Worm (Caenorhabditis elegans) whole organism, L3 larva: ENCODE measurements around the gene lin-37.

Source experiments
- R02D3.7 ChIP-seq: fragments of 150-350 bp; optimal IDR thresholded peaks from 2 replicates; lab custom pipeline; 2014; ENCODE audit warnings: missing biosample characterization, missing genetic modification characterization
- ZK546.5 ChIP-seq: sonication (generic microtip); optimal IDR thresholded peaks from 2 replicates; lab custom pipeline; 2017; ENCODE audit warnings: missing biosample characterization, missing genetic modification characterization
- ceh-28 ChIP-seq: fragments of 150-350 bp; optimal IDR thresholded peaks from 2 replicates; lab custom pipeline; 2014; ENCODE audit warnings: missing biosample characterization, missing genetic modification reagents, missing genetic modification characterization
- ceh-82 ChIP-seq: fragments of 150-350 bp; optimal IDR thresholded peaks from 2 replicates; lab custom pipeline; 2014; ENCODE audit warnings: missing biosample characterization, missing genetic modification characterization
- daf-12 ChIP-seq: fragments of 150-350 bp; optimal IDR thresholded peaks from 2 replicates; lab custom pipeline; 2014; ENCODE audit warnings: missing biosample characterization, missing genetic modification reagents, missing genetic modification characterization
- egl-5 ChIP-seq: fragments of 150-350 bp; optimal IDR thresholded peaks from 2 replicates; lab custom pipeline; 2017; ENCODE audit warnings: missing biosample characterization, missing genetic modification reagents, missing genetic modification characterization, inconsistent platforms
- elt-1 ChIP-seq: fragments of 150-350 bp; optimal IDR thresholded peaks from 2 replicates; lab custom pipeline; 2014; ENCODE audit warnings: missing biosample characterization, missing genetic modification characterization
- elt-2 ChIP-seq: sonication (generic microtip); optimal IDR thresholded peaks from 2 replicates; lab custom pipeline; 2016; ENCODE audit warnings: missing genetic modification reagents, mild to moderate bottlenecking, missing genetic modification characterization, missing compliant biosample characterization
- eor-1 ChIP-seq, 2 experiments: fragments of 150-350 bp; optimal IDR thresholded peaks; 2 replicates each; lab custom pipeline; 2014 to 2018; ENCODE audit warnings: missing biosample characterization in 2 of 2, missing genetic modification characterization in 2 of 2
- fkh-10 ChIP-seq: sonication (generic microtip); optimal IDR thresholded peaks from 2 replicates; lab custom pipeline; 2017; ENCODE audit warnings: missing biosample characterization, missing genetic modification reagents, missing genetic modification characterization
- fkh-2 ChIP-seq: fragments of 150-350 bp; optimal IDR thresholded peaks from 2 replicates; lab custom pipeline; 2014; ENCODE audit warnings: missing biosample characterization, missing genetic modification reagents, missing genetic modification characterization
- fos-1 ChIP-seq: fragments of 150-350 bp; optimal IDR thresholded peaks from 2 replicates; lab custom pipeline; 2014; ENCODE audit warnings: missing biosample characterization, missing genetic modification characterization
- lin-39 ChIP-seq: fragments of 150-350 bp; optimal IDR thresholded peaks from 2 replicates; lab custom pipeline; 2018; ENCODE audit warnings: missing biosample characterization, missing genetic modification reagents, missing genetic modification characterization
- mdl-1 ChIP-seq: fragments of 150-350 bp; optimal IDR thresholded peaks from 2 replicates; lab custom pipeline; 2014; ENCODE audit warnings: missing biosample characterization, missing genetic modification characterization
- mml-1 ChIP-seq: fragments of 150-350 bp; sonication (generic microtip); optimal IDR thresholded peaks from 3 replicates; lab custom pipeline; 2014; ENCODE audit warnings: missing biosample characterization, missing genetic modification characterization
- nfya-1 ChIP-seq: sonication (generic microtip); optimal IDR thresholded peaks from 2 replicates; lab custom pipeline; 2017; ENCODE audit warnings: missing genetic modification characterization, mild to moderate bottlenecking, missing compliant biosample characterization, antibody characterized with exemption, moderate library complexity; ENCODE audit not compliant: insufficient read depth
- nhr-77 ChIP-seq: fragments of 150-350 bp; optimal IDR thresholded peaks from 2 replicates; lab custom pipeline; 2014; ENCODE audit warnings: missing biosample characterization, missing genetic modification characterization
- pha-4 ChIP-seq: fragments of 150-350 bp; optimal IDR thresholded peaks from 2 replicates; lab custom pipeline; 2014; ENCODE audit warnings: missing biosample characterization, missing genetic modification reagents, missing genetic modification characterization
- pqm-1 ChIP-seq: fragments of 150-350 bp; optimal IDR thresholded peaks from 2 replicates; lab custom pipeline; 2017; ENCODE audit warnings: missing biosample characterization, missing genetic modification characterization, inconsistent platforms
- sea-2 ChIP-seq: fragments of 150-350 bp; sonication (generic microtip); optimal IDR thresholded peaks from 4 replicates; lab custom pipeline; 2014; ENCODE audit warnings: missing biosample characterization, missing genetic modification reagents, missing genetic modification characterization
- unc-39 ChIP-seq: sonication (generic microtip); optimal IDR thresholded peaks from 4 replicates; lab custom pipeline; 2017; ENCODE audit warnings: missing biosample characterization, missing genetic modification characterization
- unc-62 ChIP-seq: fragments of 150-350 bp; sonication (generic microtip); optimal IDR thresholded peaks from 4 replicates; lab custom pipeline; 2014; ENCODE audit warnings: missing biosample characterization, missing genetic modification reagents, missing genetic modification characterization
- ztf-11 ChIP-seq: fragments of 150-350 bp; optimal IDR thresholded peaks from 2 replicates; lab custom pipeline; 2014; ENCODE audit warnings: missing biosample characterization, missing genetic modification characterization
- ztf-4 ChIP-seq: fragments of 150-350 bp; optimal IDR thresholded peaks from 2 replicates; lab custom pipeline; 2014; ENCODE audit warnings: missing biosample characterization, missing genetic modification characterization

lin-37 gene

DNA sequence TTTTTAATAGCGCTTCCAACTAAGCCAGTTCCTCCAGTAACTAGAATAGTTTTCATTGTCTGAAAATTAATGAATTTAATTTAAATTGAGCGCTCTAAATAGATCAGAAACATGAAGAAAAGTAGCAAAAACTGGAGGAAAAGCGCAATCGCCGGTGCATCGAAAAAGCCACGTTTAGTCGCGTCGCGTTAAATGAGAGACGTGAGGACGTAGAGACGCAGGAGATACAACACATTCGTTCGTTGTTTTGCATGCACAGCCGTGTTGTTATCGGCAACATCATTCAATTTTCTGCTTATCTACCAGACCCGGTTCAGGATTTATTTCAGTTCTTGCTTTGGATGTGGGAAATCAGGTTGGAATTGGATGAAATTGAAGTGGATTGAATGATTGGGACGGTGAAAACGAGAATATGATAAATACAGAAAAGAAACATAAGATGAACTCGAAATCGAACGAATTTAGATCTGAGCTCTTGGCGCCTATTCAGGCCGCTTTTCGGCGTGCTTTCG lies 4.9 kb downstream of the lin-37 start, which contains the start of gene ger-1:
ger-1 (minus strand) TSS at position 93 of the 512 bp plus-strand sequence.
- TF ChIP-seq elt-2: peak; percentile 23
- TF ChIP-seq R02D3.7 (tag; lab: Kevin White, UChicago): no peak
- TF ChIP-seq nhr-77 (tag; lab: Kevin White, UChicago): no peak
- no peak for TF ChIP-seq ceh-28
- no peak for TF ChIP-seq pqm-1 (tag; lab: Kevin White, UChicago)
- TF ChIP-seq sea-2 (GFP tag; lab: Kevin White, UChicago): no peak

DNA sequence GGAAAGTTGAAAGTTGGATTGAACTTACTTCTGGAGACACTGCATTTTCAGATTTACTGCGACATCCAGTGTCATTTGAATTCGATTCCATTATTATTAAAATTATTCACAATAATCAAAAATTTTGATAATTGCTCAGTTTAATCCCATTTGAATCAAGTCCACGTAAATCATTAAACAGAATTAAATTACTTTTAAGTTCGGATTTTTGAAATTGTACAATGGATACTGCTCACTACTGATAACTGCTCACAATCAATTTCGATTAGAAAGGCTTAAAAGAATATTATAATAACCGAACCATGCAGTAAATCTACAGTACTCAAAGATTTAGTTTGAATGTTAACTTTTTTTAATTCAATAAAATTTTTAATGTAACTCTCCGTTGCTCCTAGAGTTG lies 8.2 kb downstream of the lin-37 start, which contains the start of gene R01H2.4:
R01H2.4 (minus strand) TSS at position 101 of the 400 bp plus-strand sequence.
- TF ChIP-seq fos-1 (tag; lab: Kevin White, UChicago): no peak
- no peak for TF ChIP-seq ztf-4 (tag; lab: Kevin White, UChicago)
- no peak for TF ChIP-seq elt-2

DNA sequence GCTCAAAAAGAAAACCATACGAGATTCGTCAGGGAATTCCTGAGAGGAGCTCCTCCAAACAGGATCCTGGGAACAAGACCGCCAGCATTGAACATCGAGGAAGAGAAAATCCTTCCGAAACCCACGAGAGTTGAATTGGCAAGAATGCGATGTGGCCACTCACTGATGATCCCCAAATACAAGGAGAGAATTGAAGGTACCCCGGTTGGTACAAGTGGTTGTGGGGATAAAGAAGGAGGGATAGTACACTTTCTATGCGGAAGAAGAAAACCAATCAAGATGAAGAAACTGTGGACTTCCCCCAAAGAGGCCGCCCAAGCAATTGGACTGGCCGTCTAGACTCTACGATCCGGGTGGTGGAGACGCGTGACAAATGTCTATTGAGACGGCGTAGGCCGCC lies 9.3 kb downstream of the lin-37 start:
- no peak for TF ChIP-seq eor-1 (tag; optimal IDR thresholded peaks at IDR 0.05; lab: Kevin White, UChicago)
- no peak for TF ChIP-seq ceh-82 (tag; lab: Kevin White, UChicago)

DNA sequence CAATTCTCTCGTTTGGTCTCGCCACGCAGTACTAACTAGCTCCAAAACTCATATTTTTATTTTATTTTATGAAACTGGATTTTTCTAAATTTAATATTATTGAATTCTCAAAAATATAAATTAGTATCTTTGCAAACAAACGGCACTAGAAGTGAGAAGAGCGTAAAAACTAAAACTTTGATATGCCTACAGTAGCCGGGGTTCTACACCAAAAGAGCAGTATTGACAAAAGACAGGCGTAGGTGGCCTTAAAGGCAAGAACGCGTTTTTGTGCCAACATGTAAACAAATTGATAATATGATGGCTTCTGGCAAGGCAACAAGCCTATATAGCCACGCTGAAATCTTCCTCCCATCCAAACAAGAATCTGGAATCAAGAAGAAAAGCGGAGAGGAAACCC lies 9.8 kb downstream of the lin-37 start, which contains the start of gene R01H2.1:
R01H2.1 (plus strand) TSS at position 301 of the 400 bp plus-strand sequence.
- no peak for TF ChIP-seq nfya-1 (tag; lab: Kevin White, UChicago)
- no peak for TF ChIP-seq mdl-1 (tag; lab: Kevin White, UChicago)
- TF ChIP-seq fkh-2: no peak
- TF ChIP-seq lin-39: no peak
- no peak for TF ChIP-seq mml-1
- TF ChIP-seq fkh-10 (GFP tag; lab: Kevin White, UChicago): no peak
- TF ChIP-seq fos-1 (tag; lab: Kevin White, UChicago): no peak
- TF ChIP-seq R02D3.7 (tag; lab: Kevin White, UChicago): no peak

- TF ChIP-seq ZK546.5 (tag; lab: Kevin White, UChicago) (no peak), sea-2 (GFP tag; lab: Kevin White, UChicago) (no peak), daf-12 (tag; lab: Kevin White, UChicago) (no peak), nfya-1 (tag; lab: Kevin White, UChicago) (no peak), pha-4 (tag; lab: Kevin White, UChicago) (no peak), fkh-10 (GFP tag; lab: Kevin White, UChicago) (no peak), lin-39 (no peak), unc-62 (GFP tag; lab: Kevin White, UChicago) (no peak), elt-1 (tag; lab: Kevin White, UChicago) (no peak), elt-2 (no peak), eor-1 (tag; optimal IDR thresholded peaks at IDR 0.05; lab: Kevin White, UChicago) (no peak)
Measured at ce11 chrIII:7060531-7061095, 11.7 kb downstream of the lin-37 start, which contains the start of gene egg-2. Gene egg-2 (minus strand): TSS chrIII:7060583.

DNA sequence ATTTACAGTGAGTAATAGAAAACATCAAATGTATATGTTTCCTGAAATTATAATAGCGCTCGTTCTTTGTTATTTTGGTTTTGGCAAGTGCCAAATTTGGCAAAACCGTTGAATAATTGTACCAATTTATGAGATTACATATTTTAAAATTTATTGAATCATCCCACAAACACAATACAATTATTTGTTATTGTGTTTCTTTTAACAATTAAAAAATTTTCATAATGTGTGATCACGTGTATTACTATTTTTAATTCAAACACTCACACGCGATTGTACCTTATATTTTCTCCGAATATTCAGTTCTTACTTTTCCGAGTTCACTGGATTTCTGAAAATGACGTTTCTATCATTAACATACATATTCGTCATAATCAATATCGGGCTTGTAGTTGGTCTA lies 16.1 kb downstream of the lin-37 start, which contains the start of gene R01H2.2:
R01H2.2 (plus strand) TSS at position 301 of the 400 bp plus-strand sequence.
- TF ChIP-seq ztf-11 (no peak), R02D3.7 (tag; lab: Kevin White, UChicago) (no peak), ceh-82 (tag; lab: Kevin White, UChicago) (no peak), egl-5 (tag; lab: Kevin White, UChicago) (no peak)

- no peak for TF ChIP-seq unc-39 (tag; lab: Kevin White, UChicago)
Measured at ce11 chrIII:7045643-7046042, 26.7 kb downstream of the lin-37 start, which contains the start of gene R01H2.7. Gene R01H2.7 (minus strand): TSS chrIII:7045743.
